Worm (Caenorhabditis elegans): ENCODE measurements around the gene iff-1.

iff-1 gene

DNA sequence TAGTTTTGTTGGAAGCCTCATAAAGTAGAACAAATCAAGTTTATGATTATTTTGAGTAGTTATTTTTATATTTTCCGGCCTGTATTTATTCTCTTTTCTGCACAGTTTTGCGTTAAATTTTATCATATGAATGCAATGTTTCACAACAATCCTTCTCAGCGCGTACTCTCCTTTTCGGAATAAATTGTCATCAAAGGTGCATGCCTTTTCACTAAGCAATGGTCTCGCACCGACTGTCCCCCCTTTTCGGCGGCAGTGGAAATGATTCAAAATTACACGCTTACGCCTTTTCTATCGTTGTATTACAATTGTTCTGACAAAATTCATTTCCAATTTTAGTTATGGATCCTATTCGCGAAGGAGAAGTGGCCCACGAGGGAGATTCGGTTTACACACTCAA lies at the start of gene iff-1, which contains the start of gene cdk-1:
Gene iff-1 (minus strand): TSS at position 61 of the 400 bp plus-strand sequence.
Gene cdk-1 (plus strand): TSS at position 340 of the 400 bp plus-strand sequence.
- TF ChIP-seq mbf-1 (tag; optimal IDR thresholded peaks at IDR 0.05) (no peak), nhr-11 (tag; optimal IDR thresholded peaks at IDR 0.05) (no peak), unc-55 (GFP tag; optimal IDR thresholded peaks at IDR 0.05) (peak; percentile 77), nhr-10 (tag; optimal IDR thresholded peaks at IDR 0.05) (no peak), lsy-2 (tag; optimal IDR thresholded peaks at IDR 0.05) (peak in 1 of 2 experiments; percentile 66), ceh-16 (tag; optimal IDR thresholded peaks at IDR 0.05) (no peak), F13H6.1 (tag; optimal IDR thresholded peaks at IDR 0.05) (no peak), unc-62 (GFP tag; optimal IDR thresholded peaks at IDR 0.05) (no peak), lin-13 (GFP tag; optimal IDR thresholded peaks at IDR 0.05) (peak; percentile 0), gmeb-1 (tag; optimal IDR thresholded peaks at IDR 0.05) (peak; percentile 83), fos-1 (tag; optimal IDR thresholded peaks at IDR 0.05) (peak; percentile 25), nhr-129 (tag; optimal IDR thresholded peaks at IDR 0.05) (peak; percentile 78), C34F6.9 (tag; optimal IDR thresholded peaks at IDR 0.05) (peak; percentile 32)

DNA sequence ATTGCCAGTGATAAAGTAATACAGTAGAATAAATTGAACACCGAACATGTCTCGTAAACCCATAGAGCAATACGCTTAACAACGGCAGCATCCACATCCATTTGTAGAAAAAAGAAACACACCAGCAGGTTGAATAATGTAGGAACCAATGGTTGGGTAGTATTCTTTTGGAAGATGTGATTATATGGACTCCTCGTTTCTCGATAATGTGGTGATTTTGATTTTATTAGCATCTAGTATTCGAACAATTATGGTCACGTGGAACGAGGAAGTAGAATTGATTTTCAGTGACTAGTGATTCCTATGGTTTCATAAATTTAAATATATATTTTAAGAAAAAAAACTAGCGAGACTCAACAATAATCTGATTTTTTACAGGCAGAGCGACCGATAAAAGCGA lies 49.5 kb upstream of the iff-1 start, which contains the start of gene srxa-10:
Gene srxa-10 (minus strand): TSS at position 101 of the 400 bp plus-strand sequence.
- no peak for TF ChIP-seq unc-55 (GFP tag; optimal IDR thresholded peaks at IDR 0.05)

DNA sequence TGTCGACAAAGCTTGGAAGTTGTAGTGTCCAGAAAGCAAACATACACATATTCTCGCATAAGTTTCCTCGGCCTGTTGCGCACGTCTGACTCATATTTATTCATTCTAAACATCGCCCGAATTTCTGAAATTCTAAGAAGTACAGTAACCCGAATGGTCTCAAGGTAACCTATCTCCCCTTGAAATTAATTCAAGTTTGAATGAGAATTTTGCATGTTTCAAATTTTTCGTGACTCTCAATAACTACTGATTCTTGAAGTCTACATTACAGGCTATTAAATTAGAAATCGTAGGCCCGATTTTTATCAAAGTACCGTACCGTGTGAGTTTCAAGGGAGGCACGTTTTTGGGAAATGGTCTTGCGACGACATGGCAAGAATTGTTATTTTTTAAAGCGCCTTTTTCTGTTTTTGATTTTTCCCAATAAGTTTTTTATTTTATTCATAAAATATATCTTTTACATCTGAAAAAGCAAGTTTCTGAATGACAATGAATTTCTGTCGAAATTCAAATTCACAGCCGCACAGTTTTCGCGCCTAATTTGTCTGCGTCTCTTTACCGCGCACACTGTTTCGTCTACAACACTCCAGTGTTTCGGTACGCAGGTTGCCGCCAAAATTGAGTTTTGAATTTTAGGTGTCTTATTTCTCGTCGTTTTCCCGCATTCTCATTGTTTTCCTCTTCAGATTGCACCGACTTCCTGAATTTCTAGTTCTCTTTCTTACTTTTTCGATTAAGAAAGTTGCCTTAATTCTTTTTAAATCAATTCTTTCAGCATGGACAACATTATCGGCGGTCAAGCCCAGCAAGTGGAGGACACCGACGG lies 46.8 kb upstream of the iff-1 start, which contains the start of the genes R10E11.9 and mcm-6:
Gene R10E11.9 (minus strand): TSS at position 51 of the 826 bp plus-strand sequence.
Gene mcm-6 (plus strand): TSS at position 776 of the 826 bp plus-strand sequence.
- TF ChIP-seq gmeb-1 (tag; optimal IDR thresholded peaks at IDR 0.05), result peak; percentile 62
- peak; percentile 16 for TF ChIP-seq C34F6.9 (tag; optimal IDR thresholded peaks at IDR 0.05)
- TF ChIP-seq lin-39 (tag; optimal IDR thresholded peaks at IDR 0.05), result no peak
- TF ChIP-seq nhr-21 (tag; optimal IDR thresholded peaks at IDR 0.05), result no peak
- TF ChIP-seq elt-1 (tag; optimal IDR thresholded peaks at IDR 0.05), result no peak
- peak in 1 of 2 experiments; percentile 20 for TF ChIP-seq lsy-2 (tag; optimal IDR thresholded peaks at IDR 0.05)
- no peak for TF ChIP-seq elt-3 (tag; optimal IDR thresholded peaks at IDR 0.05)
- no peak for TF ChIP-seq nhr-25 (tag; optimal IDR thresholded peaks at IDR 0.05)
- TF ChIP-seq nhr-77 (tag; optimal IDR thresholded peaks at IDR 0.05), result no peak
- TF ChIP-seq F13H6.1 (tag; optimal IDR thresholded peaks at IDR 0.05), result no peak

DNA sequence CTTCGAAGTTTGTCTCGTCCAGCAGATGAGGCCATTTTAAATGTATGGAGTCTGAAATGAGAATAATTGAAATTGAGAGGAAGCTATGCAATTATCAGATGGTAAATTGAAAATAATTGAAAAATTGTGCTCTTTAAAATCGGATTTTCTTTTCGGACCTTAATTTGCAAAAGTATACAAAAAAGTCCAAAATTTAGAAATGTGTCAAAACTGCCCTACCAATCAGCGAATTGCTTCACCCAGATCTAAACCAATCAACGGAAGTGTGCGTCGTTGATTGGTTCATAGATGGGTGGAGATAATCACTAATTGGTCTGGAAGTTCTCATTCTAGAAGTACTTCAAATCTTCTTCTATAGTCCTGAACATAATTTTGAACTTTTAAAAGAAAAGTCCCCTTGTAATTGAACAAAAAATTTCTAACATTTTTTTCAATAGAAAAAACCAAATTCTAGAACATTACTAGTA lies 42.6 kb upstream of the iff-1 start, which contains the start of gene R10E11.5:
Gene R10E11.5 (minus strand): TSS at position 51 of the 467 bp plus-strand sequence.
- no peak for TF ChIP-seq ztf-4 (tag; optimal IDR thresholded peaks at IDR 0.05)
- no peak for TF ChIP-seq unc-55 (GFP tag; optimal IDR thresholded peaks at IDR 0.05)
- TF ChIP-seq snpc-4 (tag; optimal IDR thresholded peaks at IDR 0.05), result no peak
- TF ChIP-seq nhr-23 (tag; optimal IDR thresholded peaks at IDR 0.05), result no peak
- no peak for TF ChIP-seq skn-1 (tag; optimal IDR thresholded peaks at IDR 0.05)
- no peak for TF ChIP-seq nhr-77 (tag; optimal IDR thresholded peaks at IDR 0.05)
- no peak for TF ChIP-seq peb-1 (tag; optimal IDR thresholded peaks at IDR 0.05)
- no peak for TF ChIP-seq unc-39 (tag; optimal IDR thresholded peaks at IDR 0.05)
- TF ChIP-seq ceh-82 (tag; optimal IDR thresholded peaks at IDR 0.05), result no peak
- TF ChIP-seq lin-39 (tag; optimal IDR thresholded peaks at IDR 0.05), result no peak
- no peak for TF ChIP-seq ZK546.5 (tag; optimal IDR thresholded peaks at IDR 0.05)
- no peak for TF ChIP-seq blmp-1 (tag; optimal IDR thresholded peaks at IDR 0.05; ENCODE audit: insufficient read depth)

DNA sequence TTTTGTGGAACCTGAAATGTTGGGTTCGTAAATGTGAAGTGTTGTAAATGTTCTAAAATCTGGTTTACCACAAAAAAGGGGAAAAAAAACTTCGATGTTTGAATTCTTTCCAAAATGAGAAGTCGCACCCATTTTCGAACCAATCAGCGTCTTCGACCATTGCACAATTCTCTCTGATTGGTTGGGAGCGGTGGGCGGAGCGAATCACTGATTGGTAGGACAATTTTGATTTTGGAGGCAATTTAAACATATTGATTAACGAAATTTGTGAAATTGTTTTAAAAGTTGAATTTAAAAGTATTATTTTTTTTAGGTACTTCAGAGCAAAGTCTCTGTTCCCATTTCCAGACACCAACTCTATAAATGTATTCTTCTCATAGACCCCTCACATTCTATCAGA lies 42.1 kb upstream of the iff-1 start:
- TF ChIP-seq F13H6.1 (tag; optimal IDR thresholded peaks at IDR 0.05) (no peak), sma-9 (GFP tag; optimal IDR thresholded peaks at IDR 0.05) (no peak), sma-9 (tag; optimal IDR thresholded peaks at IDR 0.05) (no peak), fos-1 (tag; optimal IDR thresholded peaks at IDR 0.05) (no peak), mbf-1 (tag; optimal IDR thresholded peaks at IDR 0.05) (no peak), dmd-4 (tag; optimal IDR thresholded peaks at IDR 0.05) (no peak), elt-3 (tag; optimal IDR thresholded peaks at IDR 0.05) (no peak), mdl-1 (tag; optimal IDR thresholded peaks at IDR 0.05) (no peak), lin-39 (tag; optimal IDR thresholded peaks at IDR 0.05) (no peak), nhr-25 (tag; optimal IDR thresholded peaks at IDR 0.05) (no peak), unc-62 (GFP tag; optimal IDR thresholded peaks at IDR 0.05) (no peak), nhr-129 (tag; optimal IDR thresholded peaks at IDR 0.05) (no peak), ztf-1 (GFP tag; conservative IDR thresholded peaks at IDR 0.05) (no peak), skn-1 (tag; optimal IDR thresholded peaks at IDR 0.05) (no peak)

All from whole organism, L2 larva.